Fruit fly (Drosophila melanogaster) whole organism, embryonic: ENCODE measurements around the gene CG7519.

ENCODE experiments used
- Atf6 ChIP-seq: fragments of 200-800 bp; sonication (Bioruptor generic); IDR thresholded peaks from 2 replicates; pipeline ENCODE4 v1.3.6; 2022; ENCODE audit warnings: missing biosample characterization, missing genetic modification characterization
- CG10147 ChIP-seq: fragments of 200-800 bp; sonication (Bioruptor generic); optimal IDR thresholded peaks from 2 replicates; lab custom pipeline; 2019; ENCODE audit warnings: missing biosample characterization, mild to moderate bottlenecking, missing genetic modification characterization, moderate library complexity
- CG11085 ChIP-seq: fragments of 200-800 bp; sonication (Bioruptor generic); IDR thresholded peaks from 2 replicates; pipeline ENCODE4 v1.3.6; 2022; ENCODE audit warnings: missing biosample characterization, missing genetic modification characterization
- CG12071 ChIP-seq: fragments of 200-800 bp; sonication (Bioruptor generic); optimal IDR thresholded peaks from 3 replicates; lab custom pipeline; 2018; ENCODE audit warnings: missing biosample characterization, mild to moderate bottlenecking, missing genetic modification characterization
- CG12155 ChIP-seq: fragments of 200-800 bp; sonication (Bioruptor generic); optimal IDR thresholded peaks from 3 replicates; lab custom pipeline; 2016; ENCODE audit warnings: missing biosample characterization, missing genetic modification characterization
- CG16813 ChIP-seq: fragments of 200-800 bp; sonication (Bioruptor generic); IDR thresholded peaks from 3 replicates; pipeline ENCODE4 v1.3.6; 2022; ENCODE audit warnings: missing biosample characterization, missing genetic modification characterization; ENCODE audit not compliant: partially characterized antibody
- CG17186 ChIP-seq: fragments of 200-800 bp; sonication (Bioruptor generic); optimal IDR thresholded peaks from 3 replicates; lab custom pipeline; 2017; ENCODE audit warnings: missing biosample characterization, missing genetic modification reagents, missing genetic modification characterization
- CG18011 ChIP-seq: fragments of 200-800 bp; sonication (Bioruptor generic); optimal IDR thresholded peaks from 2 replicates; lab custom pipeline; 2017; ENCODE audit warnings: missing biosample characterization, missing genetic modification characterization, mild to moderate bottlenecking, moderate library complexity, missing genotype
- CG2202 ChIP-seq: fragments of 200-800 bp; sonication (Bioruptor generic); optimal IDR thresholded peaks from 2 replicates; lab custom pipeline; 2018; ENCODE audit warnings: missing biosample characterization, mild to moderate bottlenecking, missing genetic modification characterization
- CG31224 ChIP-seq: fragments of 200-800 bp; sonication (Bioruptor generic); IDR thresholded peaks from 2 replicates; pipeline ENCODE4 v1.3.6; 2022; ENCODE audit warnings: missing biosample characterization, missing genetic modification characterization
- CG34422 ChIP-seq: fragments of 200-800 bp; sonication (Bioruptor generic); IDR thresholded peaks from 3 replicates; pipeline ENCODE4 v1.3.6; 2022; ENCODE audit warnings: missing biosample characterization, missing genetic modification characterization
- CG4360 ChIP-seq: fragments of 200-800 bp; sonication (Bioruptor generic); IDR thresholded peaks from 2 replicates; pipeline ENCODE4 v1.3.6; 2022; ENCODE audit warnings: missing biosample characterization, missing genetic modification characterization
- CG43689 ChIP-seq: fragments of 200-800 bp; sonication (Bioruptor generic); IDR thresholded peaks from 2 replicates; pipeline ENCODE4 v1.3.6; 2022; ENCODE audit warnings: missing biosample characterization, missing genetic modification characterization
- CG7839 ChIP-seq: fragments of 200-800 bp; sonication (Bioruptor generic); optimal IDR thresholded peaks from 3 replicates; lab custom pipeline; 2018; ENCODE audit warnings: missing biosample characterization, mild to moderate bottlenecking, missing genetic modification characterization, moderate library complexity
- CG9437 ChIP-seq: fragments of 200-800 bp; sonication (Bioruptor generic); optimal IDR thresholded peaks from 2 replicates; lab custom pipeline; 2018; ENCODE audit warnings: missing biosample characterization, mild to moderate bottlenecking, missing genetic modification characterization
- Doc2 ChIP-seq: fragments of 200-800 bp; sonication (Bioruptor generic); IDR thresholded peaks from 2 replicates; pipeline ENCODE4 v1.3.6; 2022; ENCODE audit warnings: missing biosample characterization, missing genetic modification characterization
- Drgx ChIP-seq: fragments of 200-800 bp; sonication (Bioruptor generic); IDR thresholded peaks from 2 replicates; pipeline ENCODE4 v1.3.6; 2022; ENCODE audit warnings: missing biosample characterization, missing genetic modification characterization
- E2f2 ChIP-seq: fragments of 200-800 bp; sonication (Bioruptor generic); IDR thresholded peaks from 2 replicates; pipeline ENCODE4 v1.3.6; 2022; ENCODE audit warnings: missing biosample characterization, missing genetic modification characterization
- Eip74EF ChIP-seq, 2 experiments: fragments of 200-800 bp in 1 of 2; fragments of >200 bp in 1 of 2; sonication (Bioruptor generic) in 1 of 2; optimal IDR thresholded peaks; 2 replicates each; lab custom pipeline; 2017 to 2019; ENCODE audit warnings: missing biosample characterization in 2 of 2, missing genetic modification characterization in 2 of 2, mild to moderate bottlenecking in 1 of 2, moderate library complexity in 1 of 2
- Fer3 ChIP-seq: fragments of 200-800 bp; sonication (Bioruptor generic); optimal IDR thresholded peaks from 2 replicates; lab custom pipeline; 2018; ENCODE audit warnings: missing biosample characterization, mild to moderate bottlenecking, missing genetic modification characterization, moderate library complexity
- HLH4C ChIP-seq: fragments of 200-800 bp; sonication (Bioruptor generic); IDR thresholded peaks from 3 replicates; pipeline ENCODE4 v1.3.6; 2022; ENCODE audit warnings: missing biosample characterization, missing genetic modification characterization; ENCODE audit not compliant: partially characterized antibody
- Hr3 ChIP-seq: fragments of 200-800 bp; sonication (Bioruptor generic); optimal IDR thresholded peaks from 3 replicates; lab custom pipeline; 2016; ENCODE audit warnings: missing biosample characterization, missing genetic modification characterization
- Hr39 ChIP-seq: fragments of >200 bp; optimal IDR thresholded peaks from 2 replicates; lab custom pipeline; 2017
- Pdp1 ChIP-seq, 2 experiments: fragments of 200-800 bp; sonication (Bioruptor generic); optimal IDR thresholded peaks; 3 replicates each; lab custom pipeline; 2016; ENCODE audit warnings: missing biosample characterization in 2 of 2, missing genetic modification characterization in 2 of 2, mild to moderate bottlenecking in 1 of 2, moderate library complexity in 1 of 2
- Ravus ChIP-seq: fragments of 200-800 bp; sonication (Bioruptor generic); IDR thresholded peaks from 2 replicates; pipeline ENCODE4 v1.3.6; 2022; ENCODE audit warnings: missing biosample characterization, missing genetic modification characterization
- Rx ChIP-seq: fragments of 200-800 bp; sonication (Bioruptor generic); IDR thresholded peaks from 2 replicates; pipeline ENCODE4 v1.3.6; 2022; ENCODE audit warnings: missing biosample characterization, missing genetic modification characterization
- Taf1 ChIP-seq: fragments of 200-800 bp; sonication (Bioruptor generic); IDR thresholded peaks from 2 replicates; pipeline ENCODE4 v1.3.6; 2022; ENCODE audit warnings: missing biosample characterization, missing genetic modification characterization
- al ChIP-seq: fragments of 200-800 bp; sonication (Bioruptor generic); IDR thresholded peaks from 2 replicates; pipeline ENCODE4 v1.3.6; 2022; ENCODE audit warnings: missing biosample characterization, missing genetic modification characterization
- bowl ChIP-seq: fragments of 200-800 bp; sonication (Bioruptor generic); IDR thresholded peaks from 2 replicates; pipeline ENCODE4 v1.3.6; 2022; ENCODE audit warnings: missing biosample characterization, missing genetic modification characterization
- corto ChIP-seq: fragments of 200-800 bp; sonication (Bioruptor generic); optimal IDR thresholded peaks from 2 replicates; lab custom pipeline; 2016; ENCODE audit warnings: missing biosample characterization, mild to moderate bottlenecking, missing genetic modification characterization, moderate library complexity
- crp ChIP-seq, 2 experiments: fragments of 200-800 bp; sonication (Bioruptor generic); optimal IDR thresholded peaks; 2 replicates in 1 of 2; 3 replicates in 1 of 2; lab custom pipeline; 2017; ENCODE audit warnings: missing biosample characterization in 2 of 2, missing genetic modification characterization in 2 of 2, mild to moderate bottlenecking in 1 of 2, moderate library complexity in 1 of 2
- en ChIP-seq: fragments of 200-800 bp; sonication (Bioruptor generic); optimal IDR thresholded peaks from 2 replicates; lab custom pipeline; 2016; ENCODE audit warnings: missing biosample characterization, missing genetic modification characterization
- ewg ChIP-seq: fragments of 200-800 bp; sonication (Bioruptor generic); optimal IDR thresholded peaks from 3 replicates; lab custom pipeline; 2017; ENCODE audit warnings: mild to moderate bottlenecking, missing biosample characterization, missing genetic modification reagents, missing genetic modification characterization
- gce ChIP-seq: fragments of 200-800 bp; sonication (Bioruptor generic); IDR thresholded peaks from 3 replicates; pipeline ENCODE4 v1.3.6; 2022; ENCODE audit warnings: missing biosample characterization, missing genetic modification characterization
- gem ChIP-seq: fragments of 200-800 bp; sonication (Bioruptor generic); optimal IDR thresholded peaks from 2 replicates; lab custom pipeline; 2019; ENCODE audit warnings: missing biosample characterization, mild to moderate bottlenecking, missing genetic modification characterization, moderate library complexity
- gsb-n ChIP-seq: fragments of 200-800 bp; sonication (Bioruptor generic); optimal IDR thresholded peaks from 3 replicates; lab custom pipeline; 2018; ENCODE audit warnings: missing biosample characterization, mild to moderate bottlenecking, missing genetic modification characterization
- hkb ChIP-seq, 2 experiments: fragments of 200-800 bp in 1 of 2; fragments of >200 bp in 1 of 2; sonication (Bioruptor generic) in 1 of 2; IDR thresholded peaks in 1 of 2; optimal IDR thresholded peaks in 1 of 2; 2 replicates each; pipeline versions ENCODE4 v1.3.6 to Lab custom; 2017 to 2022; ENCODE audit warnings: missing biosample characterization in 1 of 2, missing genetic modification characterization in 1 of 2
- ind ChIP-seq: fragments of 200-800 bp; sonication (Bioruptor generic); optimal IDR thresholded peaks from 3 replicates; lab custom pipeline; 2016; ENCODE audit warnings: missing biosample characterization, missing genetic modification characterization
- jumu ChIP-seq: fragments of 200-800 bp; sonication (Bioruptor generic); optimal IDR thresholded peaks from 3 replicates; lab custom pipeline; 2016; ENCODE audit warnings: missing biosample characterization, missing genetic modification characterization
- lmd ChIP-seq: fragments of 200-800 bp; sonication (Bioruptor generic); IDR thresholded peaks from 2 replicates; pipeline ENCODE4 v1.3.6; 2022; ENCODE audit warnings: missing biosample characterization, missing genetic modification characterization
- lov ChIP-seq, 2 experiments: fragments of 200-800 bp in 1 of 2; fragments of >200 bp in 1 of 2; sonication (Bioruptor generic) in 1 of 2; IDR thresholded peaks in 1 of 2; optimal IDR thresholded peaks in 1 of 2; 2 replicates in 1 of 2; 3 replicates in 1 of 2; pipeline versions ENCODE4 v1.3.6 to Lab custom; 2017 to 2022; ENCODE audit warnings: missing biosample characterization in 1 of 2, missing genetic modification characterization in 1 of 2
- nerfin-1 ChIP-seq: fragments of 200-800 bp; sonication (Bioruptor generic); optimal IDR thresholded peaks from 3 replicates; lab custom pipeline; 2019; ENCODE audit warnings: missing biosample characterization, mild to moderate bottlenecking, missing genetic modification characterization, moderate library complexity
- sc ChIP-seq, 3 experiments: fragments of >200 bp in 2 of 3; fragments of 200-800 bp in 1 of 3; sonication (Bioruptor generic) in 1 of 3; optimal IDR thresholded peaks; 2 replicates in 2 of 3; 3 replicates in 1 of 3; lab custom pipeline; 2017; ENCODE audit warnings: mild to moderate bottlenecking in 1 of 3, missing biosample characterization in 1 of 3, missing genetic modification characterization in 1 of 3, missing genetic modification reagents in 1 of 3
- seq ChIP-seq: fragments of 200-800 bp; sonication (Bioruptor generic); IDR thresholded peaks from 2 replicates; pipeline ENCODE4 v1.3.6; 2022; ENCODE audit warnings: missing biosample characterization, missing genetic modification characterization
- slou ChIP-seq: fragments of 200-800 bp; sonication (Bioruptor generic); optimal IDR thresholded peaks from 3 replicates; lab custom pipeline; 2016; ENCODE audit warnings: missing biosample characterization, missing genetic modification characterization
- sr ChIP-seq: fragments of 200-800 bp; sonication (Bioruptor generic); IDR thresholded peaks from 3 replicates; pipeline ENCODE4 v1.3.6; 2022; ENCODE audit warnings: missing biosample characterization, missing genetic modification characterization
- tup ChIP-seq: fragments of 200-800 bp; sonication (Bioruptor generic); optimal IDR thresholded peaks from 2 replicates; lab custom pipeline; 2016; ENCODE audit warnings: missing biosample characterization, mild to moderate bottlenecking, missing genetic modification characterization, moderate library complexity
- unc-4 ChIP-seq: fragments of 200-800 bp; sonication (Bioruptor generic); IDR thresholded peaks from 2 replicates; pipeline ENCODE4 v1.3.6; 2022; ENCODE audit warnings: missing biosample characterization, missing genetic modification characterization; ENCODE audit not compliant: partially characterized antibody
- vnd ChIP-seq: fragments of 200-800 bp; sonication (Bioruptor generic); IDR thresholded peaks from 3 replicates; pipeline ENCODE4 v1.3.6; 2022; ENCODE audit warnings: missing biosample characterization, missing genetic modification characterization; ENCODE audit not compliant: partially characterized antibody

CG7519 gene

DNA sequence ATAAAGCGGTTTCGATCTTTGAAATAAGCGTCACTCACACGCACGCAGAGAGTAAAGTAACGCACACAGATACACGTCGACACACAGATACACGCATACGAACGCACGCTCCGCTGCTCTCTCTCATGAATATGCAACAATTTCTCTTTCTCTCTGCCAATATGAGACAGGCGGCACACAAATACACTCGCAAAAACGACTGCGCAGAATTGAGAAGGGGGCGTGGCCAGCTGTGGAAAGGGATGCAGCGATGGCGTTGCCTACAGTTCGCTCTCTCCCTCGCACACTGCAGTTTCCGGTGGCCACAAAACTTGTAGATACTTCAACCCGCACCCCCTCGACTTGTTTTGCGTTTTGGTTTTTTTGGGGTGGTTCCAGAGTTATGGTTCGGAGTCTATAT, 13.2 kb upstream of the CG7519 start:
- TF ChIP-seq Drgx (GFP tag; lab: Robert Waterston, UW): peak; percentile 43; the same call in 1 of the 2 replicates
- peak; percentile 36 for TF ChIP-seq gsb-n
- TF ChIP-seq Doc2 (GFP tag; lab: Robert Waterston, UW): no peak
- no peak for TF ChIP-seq en (GFP tag; lab: Kevin White, UChicago)
- TF ChIP-seq crp (GFP tag; optimal IDR thresholded peaks at IDR 0.05; lab: Kevin White, UChicago): no peak
- TF ChIP-seq E2f2 (GFP tag; lab: Robert Waterston, UW): peak; percentile 18; the same call in 1 of the 2 replicates
- peak; percentile 25 for TF ChIP-seq CG9437 (GFP tag; lab: Kevin White, UChicago)
- no peak for TF ChIP-seq HLH4C (GFP tag; lab: Robert Waterston, UW)
- no peak for TF ChIP-seq jumu
- no peak for TF ChIP-seq Hr3
- TF ChIP-seq gce (GFP tag; lab: Robert Waterston, UW): peak; percentile 68; the same call in 2 of the 3 replicates
- no peak for TF ChIP-seq bowl
- TF ChIP-seq CG18011 (GFP tag; lab: Kevin White, UChicago): no peak
- no peak for TF ChIP-seq CG7839
- no peak for TF ChIP-seq sc (optimal IDR thresholded peaks at IDR 0.05; lab: Kevin White, UChicago)
- TF ChIP-seq sc (GFP tag; optimal IDR thresholded peaks at IDR 0.05; lab: Kevin White, UChicago): peak; percentile 30
- TF ChIP-seq gem (tag; lab: Kevin White, UChicago): no peak
- no peak for TF ChIP-seq tup
- no peak for TF ChIP-seq lov (optimal IDR thresholded peaks at IDR 0.05; lab: Kevin White, UChicago)
- TF ChIP-seq lov (GFP tag; IDR thresholded peaks at IDR 0.05; lab: Robert Waterston, UW): peak; percentile 79; the same call in 1 of the 3 replicates
- no peak for TF ChIP-seq CG4360 (GFP tag; lab: Robert Waterston, UW)
- no peak for TF ChIP-seq al
- no peak for TF ChIP-seq Rx (GFP tag; lab: Robert Waterston, UW)
- peak; percentile 76 for TF ChIP-seq CG12071 (GFP tag; lab: Kevin White, UChicago)
- TF ChIP-seq unc-4 (GFP tag; lab: Robert Waterston, UW): no peak
- peak; percentile 51 for TF ChIP-seq CG17186 (GFP tag; lab: Kevin White, UChicago)
- no peak for TF ChIP-seq CG10147
- TF ChIP-seq ewg (GFP tag; lab: Kevin White, UChicago): peak; percentile 96
- no peak for TF ChIP-seq Eip74EF (GFP tag; optimal IDR thresholded peaks at IDR 0.05; lab: Kevin White, UChicago)
- TF ChIP-seq Fer3 (tag; lab: Kevin White, UChicago): no peak
- peak; percentile 71 for TF ChIP-seq sr (GFP tag; lab: Robert Waterston, UW)
- no peak for TF ChIP-seq CG12155 (GFP tag; lab: Kevin White, UChicago)
- no peak for TF ChIP-seq vnd (GFP tag; lab: Robert Waterston, UW)
- peak; percentile 96 for TF ChIP-seq seq
- TF ChIP-seq CG43689 (GFP tag; lab: Robert Waterston, UW): no peak
- TF ChIP-seq Taf1 (GFP tag; lab: Robert Waterston, UW): no peak
- no peak for TF ChIP-seq CG34422 (GFP tag; lab: Robert Waterston, UW)
- TF ChIP-seq hkb (optimal IDR thresholded peaks at IDR 0.05; lab: Kevin White, UChicago): no peak
- peak; percentile 75 for TF ChIP-seq hkb (GFP tag; IDR thresholded peaks at IDR 0.05; lab: Robert Waterston, UW)
- peak; percentile 47 for TF ChIP-seq nerfin-1 (tag; lab: Kevin White, UChicago)
- no peak for TF ChIP-seq CG16813 (GFP tag; lab: Robert Waterston, UW)
- no peak for TF ChIP-seq CG11085 (GFP tag; lab: Robert Waterston, UW)
- peak; percentile 25 for TF ChIP-seq CG2202 (tag; lab: Kevin White, UChicago)
- TF ChIP-seq corto (GFP tag; lab: Kevin White, UChicago): no peak
- TF ChIP-seq CG31224 (GFP tag; lab: Robert Waterston, UW): no peak
- TF ChIP-seq lmd (GFP tag; lab: Robert Waterston, UW): no peak
- peak in 1 of 2 experiments; percentile 8 for TF ChIP-seq Pdp1 (GFP tag; optimal IDR thresholded peaks at IDR 0.05; lab: Kevin White, UChicago)
- TF ChIP-seq Hr39: no peak
- no peak for TF ChIP-seq ind
- no peak for TF ChIP-seq slou (GFP tag; lab: Kevin White, UChicago)
- TF ChIP-seq Ravus (GFP tag; lab: Robert Waterston, UW): no peak
- TF ChIP-seq Atf6: peak; percentile 11; the same call in 1 of the 2 replicates
